Fruit fly (Drosophila melanogaster): ENCODE measurements around the gene mtd.

dm6 chr3R:5315871-5316270 is 34.4 kb downstream of the mtd start:
- TF ChIP-seq CG32121 (GFP tag; IDR thresholded peaks at IDR 0.05) (no peak), D1 (tag; optimal IDR thresholded peaks at IDR 0.05) (no peak), rn (GFP tag; IDR thresholded peaks at IDR 0.05) (no peak)

All from whole organism, pupa.